Fruit fly (Drosophila melanogaster): Measurements from ENCODE around the gene CG9951.

dm6 chr3L:16914113-16914512 lies 51.1 kb downstream of the CG9951 start:
- TF ChIP-seq Doc2 (GFP tag; IDR thresholded peaks at IDR 0.05) (no peak), al (GFP tag; IDR thresholded peaks at IDR 0.05) (no peak), sr (GFP tag; IDR thresholded peaks at IDR 0.05) (no peak), sens-2 (GFP tag; IDR thresholded peaks at IDR 0.05) (no peak), CG11247 (GFP tag; IDR thresholded peaks at IDR 0.05) (no peak), Six4 (GFP tag; optimal IDR thresholded peaks at IDR 0.05) (no peak), chm (GFP tag; IDR thresholded peaks at IDR 0.05) (no peak), stwl (tag; optimal IDR thresholded peaks at IDR 0.05) (no peak)

All from whole organism, embryonic.